Worm (Caenorhabditis elegans) whole organism, L3 larva: ENCODE data around the gene acdh-13.

Experiments
- ama-1 ChIP-seq: fragments of 150-350 bp; optimal IDR thresholded peaks from 2 replicates; lab custom pipeline; 2018
- daf-12 ChIP-seq: fragments of 150-350 bp; optimal IDR thresholded peaks from 2 replicates; lab custom pipeline; 2014; ENCODE audit warnings: missing biosample characterization, missing genetic modification reagents, missing genetic modification characterization
- lin-39 ChIP-seq: fragments of 150-350 bp; optimal IDR thresholded peaks from 2 replicates; lab custom pipeline; 2018; ENCODE audit warnings: missing biosample characterization, missing genetic modification reagents, missing genetic modification characterization
- nhr-11 ChIP-seq: fragments of 150-350 bp; optimal IDR thresholded peaks from 2 replicates; lab custom pipeline; 2014; ENCODE audit warnings: missing biosample characterization, missing genetic modification characterization
- pqm-1 ChIP-seq: fragments of 150-350 bp; optimal IDR thresholded peaks from 2 replicates; lab custom pipeline; 2017; ENCODE audit warnings: missing biosample characterization, missing genetic modification characterization, inconsistent platforms
- snpc-4 ChIP-seq: fragments of 150-350 bp; optimal IDR thresholded peaks from 2 replicates; lab custom pipeline; 2014; ENCODE audit warnings: missing biosample characterization, missing genetic modification characterization
- unc-62 ChIP-seq: fragments of 150-350 bp; sonication (generic microtip); optimal IDR thresholded peaks from 4 replicates; lab custom pipeline; 2014; ENCODE audit warnings: missing biosample characterization, missing genetic modification reagents, missing genetic modification characterization
- ztf-11 ChIP-seq: fragments of 150-350 bp; optimal IDR thresholded peaks from 2 replicates; lab custom pipeline; 2014; ENCODE audit warnings: missing biosample characterization, missing genetic modification characterization

DNA sequence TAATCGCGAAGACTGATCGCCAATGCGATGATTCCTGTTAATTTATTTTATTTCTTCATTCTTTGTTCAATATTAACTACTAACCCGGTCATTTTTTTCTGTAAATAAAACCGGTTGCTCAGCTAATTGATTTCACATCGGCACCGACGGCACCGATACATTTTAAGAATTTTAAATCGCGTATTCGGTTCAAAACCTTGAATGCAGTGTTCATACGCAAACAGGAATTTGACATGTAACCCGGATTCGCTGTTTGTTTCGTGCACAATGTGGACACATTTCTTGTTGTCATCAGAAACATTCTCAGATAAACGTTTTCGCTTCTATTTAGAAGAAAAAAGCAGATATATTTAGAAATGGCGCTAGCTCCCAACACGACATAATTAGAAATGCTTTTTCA is 1.3 kb upstream of the acdh-13 start:
- TF ChIP-seq ama-1 (no peak), daf-12 (tag; lab: Kevin White, UChicago) (no peak), nhr-11 (tag; lab: Kevin White, UChicago) (no peak), pqm-1 (no peak), unc-62 (no peak), snpc-4 (no peak), ztf-11 (no peak), lin-39 (tag; lab: Kevin White, UChicago) (no peak)
